Fruit fly (Drosophila melanogaster): ENCODE data around the gene B4.

B4 gene

DNA sequence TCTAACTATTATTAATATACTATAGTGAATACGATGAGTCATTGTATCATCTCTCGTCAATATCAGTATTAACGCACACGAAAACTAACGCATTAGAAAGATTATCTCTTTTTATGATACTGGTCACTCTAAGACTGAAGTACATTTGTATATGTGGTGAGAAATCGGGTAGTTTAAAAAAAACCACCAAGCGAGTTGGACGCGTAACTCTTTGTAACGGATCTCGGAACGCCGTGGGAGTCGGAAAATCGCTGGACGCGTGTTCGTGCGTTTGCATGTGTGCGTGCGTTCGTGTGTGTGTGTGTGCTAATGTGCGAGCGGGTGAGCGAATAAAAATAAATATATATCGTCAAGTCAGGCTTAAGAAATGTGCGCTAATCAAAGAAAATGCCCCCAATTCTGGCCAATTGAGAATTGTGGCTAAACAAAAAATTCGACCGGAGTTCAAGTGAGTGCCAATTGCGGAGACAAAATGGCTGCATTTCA lies 888 bp upstream of the B4 start, which contains the start of gene kuz (continued):
- TF ChIP-seq pzg (GFP tag; optimal IDR thresholded peaks at IDR 0.05) (peak; percentile 59), tup (GFP tag; optimal IDR thresholded peaks at IDR 0.05) (no peak), cg (GFP tag; optimal IDR thresholded peaks at IDR 0.05) (peak; percentile 97), CG9727 (GFP tag; optimal IDR thresholded peaks at IDR 0.05) (no peak), so (GFP tag; IDR thresholded peaks at IDR 0.05) (no peak; the same call in 2 of the 3 replicates), CG10543 (GFP tag; optimal IDR thresholded peaks at IDR 0.05) (peak; percentile 31), kni (GFP tag; optimal IDR thresholded peaks at IDR 0.05) (peak; percentile 50), CG2678 (tag; optimal IDR thresholded peaks at IDR 0.05) (peak; percentile 48), CG2199 (GFP tag; IDR thresholded peaks at IDR 0.05) (0 out of 3 replicates have a peak, but pooled peaks have one; percentile 64), Pdp1 (GFP tag; optimal IDR thresholded peaks at IDR 0.05) (peak in 1 of 2 experiments; percentile 44), Drgx (GFP tag; IDR thresholded peaks at IDR 0.05) (peak; percentile 46; the same call in 1 of the 2 replicates), Ets65A (GFP tag) (peak; percentile 83), gsb-n (tag; optimal IDR thresholded peaks at IDR 0.05) (peak; percentile 2), sd (tag; optimal IDR thresholded peaks at IDR 0.05) (peak; percentile 63), Adf1 (GFP tag; IDR thresholded peaks at IDR 0.05) (peak; percentile 27; the same call in 1 of the 2 replicates), HHEX (GFP tag; optimal IDR thresholded peaks at IDR 0.05) (peak; percentile 15), chinmo (GFP tag; IDR thresholded peaks at IDR 0.05; ENCODE audit: partially characterized antibody) (peak; percentile 89), HLH4C (GFP tag; IDR thresholded peaks at IDR 0.05; ENCODE audit: partially characterized antibody) (peak; percentile 59; the same call in 1 of the 3 replicates), Chrac-16 (GFP tag; optimal IDR thresholded peaks at IDR 0.05) (no peak), tap (tag; optimal IDR thresholded peaks at IDR 0.05) (peak; percentile 31), CG15479 (GFP tag; optimal IDR thresholded peaks at IDR 0.05) (peak; percentile 0), lilli (GFP tag; optimal IDR thresholded peaks at IDR 0.05) (peak; percentile 34), Aef1 (GFP tag; IDR thresholded peaks at IDR 0.05) (peak; percentile 18; the same call in 1 of the 3 replicates), BtbVII (GFP tag; optimal IDR thresholded peaks at IDR 0.05) (peak; percentile 28), CG8290 (GFP tag; optimal IDR thresholded peaks at IDR 0.05) (peak; percentile 31), CG8290 (tag; optimal IDR thresholded peaks at IDR 0.05) (peak in 1 of 2 experiments; percentile 78), CG34376 (GFP tag; optimal IDR thresholded peaks at IDR 0.05) (peak; percentile 46), CG11398 (GFP tag; optimal IDR thresholded peaks at IDR 0.05) (no peak), CG18619 (GFP tag; optimal IDR thresholded peaks at IDR 0.05) (peak; percentile 2), CG8359 (GFP tag; optimal IDR thresholded peaks at IDR 0.05; ENCODE audit: borderline replicate concordance) (no peak), CG12236 (GFP tag; optimal IDR thresholded peaks at IDR 0.05) (peak; percentile 6), CG33213 (GFP tag; optimal IDR thresholded peaks at IDR 0.05) (peak; percentile 49), CG1603 (tag; optimal IDR thresholded peaks at IDR 0.05) (peak; percentile 65), CG16863 (GFP tag; optimal IDR thresholded peaks at IDR 0.05) (no peak), CG7963 (GFP tag; IDR thresholded peaks at IDR 0.05; ENCODE audit: partially characterized antibody) (0 out of 3 replicates have a peak, but pooled peaks have one; percentile 56), pum (GFP tag; optimal IDR thresholded peaks at IDR 0.05) (no peak), Camta (GFP tag; optimal IDR thresholded peaks at IDR 0.05) (no peak), peb (GFP tag; IDR thresholded peaks at IDR 0.05) (peak; percentile 16; the same call in 1 of the 2 replicates), Deaf1 (tag; optimal IDR thresholded peaks at IDR 0.05) (peak; percentile 86), Eip74EF (GFP tag; optimal IDR thresholded peaks at IDR 0.05) (peak in 1 of 2 experiments; percentile 18), CG5953 (GFP tag; IDR thresholded peaks at IDR 0.05) (no peak), CG9609 (GFP tag; optimal IDR thresholded peaks at IDR 0.05) (no peak), CG17385 (GFP tag; optimal IDR thresholded peaks at IDR 0.05) (peak; percentile 56), Rx (GFP tag; IDR thresholded peaks at IDR 0.05) (no peak), CG6765 (GFP tag; optimal IDR thresholded peaks at IDR 0.05) (peak; percentile 55), YL-1 (GFP tag; optimal IDR thresholded peaks at IDR 0.05) (peak; percentile 26), sob (GFP tag; IDR thresholded peaks at IDR 0.05) (peak; percentile 73), CG7745 (tag; optimal IDR thresholded peaks at IDR 0.05) (no peak), ken (GFP tag; IDR thresholded peaks at IDR 0.05) (no peak), CG3726 (GFP tag; IDR thresholded peaks at IDR 0.05) (no peak)

Data from whole organism, embryonic.